Fruit fly (Drosophila melanogaster) whole organism, prepupa: ENCODE measurements around the gene Acsf3.

Experiments used
- Blimp-1 ChIP-seq: fragments of 200-800 bp; sonication (Bioruptor generic); optimal IDR thresholded peaks from 3 replicates; lab custom pipeline; 2017; ENCODE audit warnings: missing biosample characterization, missing genetic modification characterization, mild to moderate bottlenecking, moderate library complexity, missing genetic modification reagents
- CG10631 ChIP-seq: fragments of 200-800 bp; sonication (Bioruptor generic); optimal IDR thresholded peaks from 2 replicates; lab custom pipeline; 2016; ENCODE audit warnings: missing biosample characterization, missing genetic modification characterization
- CG10669 ChIP-seq: fragments of 200-800 bp; sonication (Bioruptor generic); optimal IDR thresholded peaks from 3 replicates; lab custom pipeline; 2018; ENCODE audit warnings: missing biosample characterization, mild to moderate bottlenecking, missing genetic modification characterization, moderate library complexity
- CG11294 ChIP-seq: fragments of 200-800 bp; sonication (Bioruptor generic); IDR thresholded peaks from 2 replicates; pipeline ENCODE4 v1.3.6; 2022; ENCODE audit warnings: missing biosample characterization, missing genetic modification characterization
- CG11762 ChIP-seq: fragments of 200-800 bp; sonication (Bioruptor generic); optimal IDR thresholded peaks from 3 replicates; lab custom pipeline; 2016; ENCODE audit warnings: missing biosample characterization, missing genetic modification characterization; ENCODE audit not compliant: insufficient read depth
- CG11902 ChIP-seq: fragments of 200-800 bp; sonication (Bioruptor generic); optimal IDR thresholded peaks from 3 replicates; lab custom pipeline; 2016; ENCODE audit warnings: missing biosample characterization, missing genetic modification characterization
- CG1621 ChIP-seq: fragments of 200-800 bp; sonication (Bioruptor generic); optimal IDR thresholded peaks from 3 replicates; lab custom pipeline; 2018; ENCODE audit warnings: missing biosample characterization, mild to moderate bottlenecking, missing genetic modification characterization
- CG16779 ChIP-seq: fragments of 200-800 bp; sonication (Bioruptor generic); optimal IDR thresholded peaks from 3 replicates; lab custom pipeline; 2017; ENCODE audit warnings: missing biosample characterization, mild to moderate bottlenecking, missing genetic modification characterization
- CG3032 ChIP-seq: fragments of 200-800 bp; optimal IDR thresholded peaks from 2 replicates; lab custom pipeline; 2019; ENCODE audit warnings: missing biosample characterization, mild to moderate bottlenecking, missing genetic modification characterization, moderate library complexity
- CG31627 ChIP-seq: fragments of 200-800 bp; sonication (Bioruptor generic); optimal IDR thresholded peaks from 3 replicates; lab custom pipeline; 2016; ENCODE audit warnings: missing biosample characterization, missing genetic modification characterization
- CG32006 ChIP-seq: fragments of 200-800 bp; sonication (Bioruptor generic); optimal IDR thresholded peaks from 3 replicates; lab custom pipeline; 2017; ENCODE audit warnings: missing biosample characterization, mild to moderate bottlenecking, missing genetic modification characterization
- CG3919 ChIP-seq: fragments of 200-800 bp; sonication (Bioruptor generic); optimal IDR thresholded peaks from 3 replicates; lab custom pipeline; 2016; ENCODE audit warnings: missing biosample characterization, missing genetic modification characterization
- CG4318 ChIP-seq: fragments of 200-800 bp; sonication (Bioruptor generic); optimal IDR thresholded peaks from 3 replicates; lab custom pipeline; 2017; ENCODE audit warnings: missing biosample characterization, mild to moderate bottlenecking, missing genetic modification characterization
- CG6163 ChIP-seq: fragments of 200-800 bp; sonication (Bioruptor generic); IDR thresholded peaks from 3 replicates; pipeline ENCODE4 v1.3.6; 2022; ENCODE audit warnings: missing biosample characterization, missing genetic modification characterization
- CG6276 ChIP-seq: fragments of 200-800 bp; sonication (Bioruptor generic); optimal IDR thresholded peaks from 2 replicates; lab custom pipeline; 2017; ENCODE audit warnings: missing biosample characterization, mild to moderate bottlenecking, missing genetic modification characterization
- CG6792 ChIP-seq: fragments of 200-800 bp; sonication (Bioruptor generic); optimal IDR thresholded peaks from 3 replicates; lab custom pipeline; 2016; ENCODE audit warnings: missing biosample characterization, missing genetic modification characterization
- CG7368 ChIP-seq: fragments of 200-800 bp; sonication (Bioruptor generic); optimal IDR thresholded peaks from 3 replicates; lab custom pipeline; 2016; ENCODE audit warnings: missing biosample characterization, missing genetic modification characterization
- CG8319 ChIP-seq: fragments of 200-800 bp; sonication (Bioruptor generic); optimal IDR thresholded peaks from 3 replicates; lab custom pipeline; 2016; ENCODE audit warnings: missing biosample characterization, missing genetic modification characterization
- CG8632 ChIP-seq: fragments of 200-800 bp; sonication (Bioruptor generic); optimal IDR thresholded peaks from 3 replicates; lab custom pipeline; 2016; ENCODE audit warnings: missing biosample characterization, missing genetic modification characterization
- CG9139 ChIP-seq: fragments of 200-800 bp; sonication (Bioruptor generic); optimal IDR thresholded peaks from 3 replicates; lab custom pipeline; 2017; ENCODE audit warnings: missing biosample characterization, mild to moderate bottlenecking, missing genetic modification characterization
- Eip75B ChIP-seq: fragments of 200-800 bp; sonication (Bioruptor generic); optimal IDR thresholded peaks from 3 replicates; lab custom pipeline; 2016; ENCODE audit warnings: missing biosample characterization, missing genetic modification characterization
- Ets21C ChIP-seq: fragments of 200-800 bp; sonication (Bioruptor generic); optimal IDR thresholded peaks from 3 replicates; lab custom pipeline; 2016; ENCODE audit warnings: missing biosample characterization, missing genetic modification characterization
- Ets96B ChIP-seq: fragments of 200-800 bp; optimal IDR thresholded peaks from 2 replicates; lab custom pipeline; 2019; ENCODE audit warnings: missing biosample characterization, mild to moderate bottlenecking, missing genetic modification characterization, moderate library complexity
- Hr39 ChIP-seq: fragments of 200-800 bp; sonication (Bioruptor generic); optimal IDR thresholded peaks from 2 replicates; lab custom pipeline; 2016; ENCODE audit warnings: missing biosample characterization, missing genetic modification characterization
- Hr4 ChIP-seq: fragments of 200-800 bp; sonication (Bioruptor generic); optimal IDR thresholded peaks from 3 replicates; lab custom pipeline; 2016; ENCODE audit warnings: missing biosample characterization, missing genetic modification characterization
- Lpt ChIP-seq: fragments of 200-800 bp; sonication (Bioruptor generic); optimal IDR thresholded peaks from 3 replicates; lab custom pipeline; 2016; ENCODE audit warnings: missing biosample characterization, missing genetic modification characterization
- Met ChIP-seq: fragments of 200-800 bp; sonication (Bioruptor generic); optimal IDR thresholded peaks from 3 replicates; lab custom pipeline; 2016; ENCODE audit warnings: missing biosample characterization, missing genetic modification characterization
- OdsH ChIP-seq: fragments of 200-800 bp; sonication (Bioruptor generic); optimal IDR thresholded peaks from 3 replicates; lab custom pipeline; 2016; ENCODE audit warnings: missing biosample characterization, missing genetic modification characterization
- Smox ChIP-seq: fragments of 200-800 bp; sonication (Bioruptor generic); optimal IDR thresholded peaks from 3 replicates; lab custom pipeline; 2016; ENCODE audit warnings: missing biosample characterization, missing genetic modification characterization
- Sox14 ChIP-seq: fragments of 200-800 bp; sonication (Bioruptor generic); optimal IDR thresholded peaks from 3 replicates; lab custom pipeline; 2016; ENCODE audit warnings: missing biosample characterization, missing genetic modification characterization
- achi ChIP-seq: fragments of 200-800 bp; sonication (Bioruptor generic); optimal IDR thresholded peaks from 3 replicates; lab custom pipeline; 2016; ENCODE audit warnings: missing biosample characterization, missing genetic modification characterization
- acj6 ChIP-seq: fragments of 200-800 bp; sonication (Bioruptor generic); optimal IDR thresholded peaks from 3 replicates; lab custom pipeline; 2016; ENCODE audit warnings: missing biosample characterization, missing genetic modification characterization
- cyc ChIP-seq: fragments of 200-800 bp; sonication (Bioruptor generic); optimal IDR thresholded peaks from 3 replicates; lab custom pipeline; 2016; ENCODE audit warnings: missing biosample characterization, missing genetic modification characterization
- dac ChIP-seq: fragments of 200-800 bp; sonication (Bioruptor generic); optimal IDR thresholded peaks from 2 replicates; lab custom pipeline; 2017; ENCODE audit warnings: missing biosample characterization, mild to moderate bottlenecking, missing genetic modification characterization
- fd59A ChIP-seq: fragments of 200-800 bp; sonication (Bioruptor generic); optimal IDR thresholded peaks from 2 replicates; lab custom pipeline; 2017; ENCODE audit warnings: missing biosample characterization, mild to moderate bottlenecking, missing genetic modification characterization, missing genetic modification reagents
- fkh ChIP-seq: fragments of 200-800 bp; sonication (Bioruptor generic); optimal IDR thresholded peaks from 3 replicates; lab custom pipeline; 2017; ENCODE audit warnings: missing biosample characterization, mild to moderate bottlenecking, missing genetic modification characterization, moderate library complexity
- lz ChIP-seq: fragments of 200-800 bp; sonication (Bioruptor generic); optimal IDR thresholded peaks from 3 replicates; lab custom pipeline; 2016; ENCODE audit warnings: missing biosample characterization, missing genetic modification characterization
- net ChIP-seq: fragments of 200-800 bp; sonication (Bioruptor generic); optimal IDR thresholded peaks from 3 replicates; lab custom pipeline; 2016; ENCODE audit warnings: missing biosample characterization, missing genetic modification characterization
- pdm3 ChIP-seq: fragments of 200-800 bp; sonication (Bioruptor generic); optimal IDR thresholded peaks from 3 replicates; lab custom pipeline; 2016; ENCODE audit warnings: missing biosample characterization, missing genetic modification characterization
- ss ChIP-seq, 2 experiments: fragments of 200-800 bp; sonication (Bioruptor generic); optimal IDR thresholded peaks; 2 replicates in 1 of 2; 3 replicates in 1 of 2; lab custom pipeline; 2017 to 2018; ENCODE audit warnings: mild to moderate bottlenecking in 2 of 2, missing biosample characterization in 2 of 2, missing genetic modification characterization in 2 of 2, moderate library complexity in 1 of 2
- topi ChIP-seq: fragments of 200-800 bp; sonication (Bioruptor generic); optimal IDR thresholded peaks from 3 replicates; lab custom pipeline; 2016; ENCODE audit warnings: missing biosample characterization, missing genetic modification characterization
- vri ChIP-seq: fragments of 200-800 bp; sonication (Bioruptor generic); optimal IDR thresholded peaks from 3 replicates; lab custom pipeline; 2016; ENCODE audit warnings: missing biosample characterization, mild to moderate bottlenecking, missing genetic modification characterization

The Acsf3 gene

DNA sequence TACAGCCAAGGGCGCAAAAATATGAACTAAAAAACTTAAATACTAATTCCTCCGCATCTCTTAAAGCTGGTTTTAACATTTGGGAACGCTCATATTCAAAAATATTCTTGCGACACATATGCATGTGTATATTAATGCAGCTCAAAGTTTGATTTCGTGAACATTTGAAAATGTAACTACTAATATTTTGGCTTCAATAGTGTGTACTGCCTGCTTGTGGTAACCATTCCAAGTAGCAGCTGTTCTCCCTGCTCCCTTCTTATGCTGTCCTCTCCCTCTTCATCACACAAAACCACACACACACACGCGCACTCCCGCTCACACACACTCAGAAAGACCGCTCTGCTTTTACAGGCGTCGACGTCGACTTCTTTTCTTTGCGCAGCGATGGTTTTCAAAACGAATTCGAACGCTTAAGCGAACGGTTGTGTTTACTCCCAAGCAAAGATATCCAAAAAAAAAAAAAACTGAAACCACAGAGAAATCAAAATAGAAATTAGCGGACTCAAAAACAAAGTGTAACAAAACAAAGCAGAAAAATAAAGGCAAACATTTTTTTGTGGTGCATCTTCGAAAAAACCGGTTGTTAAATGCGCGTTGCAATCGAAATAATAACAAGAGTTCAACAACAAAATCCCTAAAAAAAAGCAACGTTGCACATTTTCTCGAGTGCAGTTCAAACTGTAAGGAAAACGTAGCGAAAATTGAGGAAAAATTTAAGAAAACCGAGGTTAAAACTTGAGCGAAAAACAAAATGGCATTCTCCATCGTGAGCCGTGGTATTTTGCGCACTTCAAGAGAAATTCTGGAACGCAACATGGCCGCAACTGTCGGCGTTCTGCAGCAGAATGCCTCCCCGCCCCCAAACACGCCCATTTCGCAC, 8.4 kb downstream of the Acsf3 start, which contains the start of gene CBP (continued):
- TF ChIP-seq CG10669 (peak; percentile 97), CG1621 (tag; lab: Kevin White, UChicago) (peak; percentile 97), ss (GFP tag; optimal IDR thresholded peaks at IDR 0.05; lab: Kevin White, UChicago) (peak; percentile 95 to 96), net (GFP tag; lab: Kevin White, UChicago) (peak; percentile 94), Eip75B (GFP tag; lab: Kevin White, UChicago) (peak; percentile 97), OdsH (GFP tag; lab: Kevin White, UChicago) (peak; percentile 96), topi (GFP tag; lab: Kevin White, UChicago) (peak; percentile 95), CG3919 (GFP tag; lab: Kevin White, UChicago) (peak; percentile 96), CG6276 (GFP tag; lab: Kevin White, UChicago) (peak; percentile 94), Ets96B (tag; lab: Kevin White, UChicago) (peak; percentile 97), vri (GFP tag; lab: Kevin White, UChicago) (peak; percentile 90), lz (GFP tag; lab: Kevin White, UChicago) (peak; percentile 96), cyc (GFP tag; lab: Kevin White, UChicago) (peak; percentile 95), CG7368 (GFP tag; lab: Kevin White, UChicago) (peak; percentile 95), achi (GFP tag; lab: Kevin White, UChicago) (peak; percentile 96), Hr4 (GFP tag; lab: Kevin White, UChicago) (peak; percentile 96), Met (GFP tag; lab: Kevin White, UChicago) (peak; percentile 96), Ets21C (peak; percentile 92), fkh (peak; percentile 91), CG31627 (GFP tag; lab: Kevin White, UChicago) (peak; percentile 93), CG9139 (GFP tag; lab: Kevin White, UChicago) (peak; percentile 93), CG6163 (GFP tag; lab: Robert Waterston, UW) (peak; percentile 97), CG32006 (GFP tag; lab: Kevin White, UChicago) (peak; percentile 96)

DNA sequence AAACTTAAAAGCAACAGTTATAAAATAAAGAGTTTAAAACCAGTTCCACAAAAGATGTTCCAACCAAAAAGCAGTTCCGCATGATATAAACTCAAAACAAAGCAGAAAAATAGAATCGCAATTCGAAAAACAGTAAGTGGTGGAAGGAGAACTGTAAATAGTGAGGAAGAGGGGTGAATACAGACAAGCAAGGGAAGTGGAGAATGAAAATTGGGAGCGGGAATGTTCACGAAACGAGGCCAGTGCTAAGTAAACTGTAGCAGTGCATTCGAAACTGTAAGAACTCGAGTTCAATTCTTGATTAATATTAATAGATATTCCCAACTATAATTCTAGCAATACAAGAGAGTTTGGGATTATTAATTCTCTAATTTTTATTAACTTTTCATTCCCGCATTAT, 9.1 kb downstream of the Acsf3 start:
- no peak for TF ChIP-seq fkh
- TF ChIP-seq CG10669 = peak; percentile 26
- TF ChIP-seq CG31627 (GFP tag; lab: Kevin White, UChicago) = no peak
- 0 out of 3 replicates have a peak, but pooled peaks have one; percentile 41 for TF ChIP-seq CG6163 (GFP tag; lab: Robert Waterston, UW)

dm6 chrX:7338538-7338937, 9.7 kb downstream of the Acsf3 start:
- TF ChIP-seq CG32006 (GFP tag; lab: Kevin White, UChicago) (peak; percentile 74), CG11762 (GFP tag; lab: Kevin White, UChicago) (no peak), CG16779 (tag; lab: Kevin White, UChicago) (no peak), CG4318 (GFP tag; lab: Kevin White, UChicago) (peak; percentile 57), Eip75B (GFP tag; lab: Kevin White, UChicago) (no peak), CG10631 (GFP tag; lab: Kevin White, UChicago) (peak; percentile 8), CG8632 (GFP tag; lab: Kevin White, UChicago) (peak; percentile 17), dac (GFP tag; lab: Kevin White, UChicago) (no peak), Smox (GFP tag; lab: Kevin White, UChicago) (peak; percentile 28), Lpt (GFP tag; lab: Kevin White, UChicago) (peak; percentile 39), CG10669 (peak; percentile 3), CG6276 (GFP tag; lab: Kevin White, UChicago) (peak; percentile 43), Sox14 (GFP tag; lab: Kevin White, UChicago) (peak; percentile 25), CG6163 (GFP tag; lab: Robert Waterston, UW) (no peak), CG11902 (GFP tag; lab: Kevin White, UChicago) (no peak), CG8319 (GFP tag; lab: Kevin White, UChicago) (no peak), CG11294 (GFP tag; lab: Robert Waterston, UW) (no peak), fd59A (GFP tag; lab: Kevin White, UChicago) (no peak), pdm3 (GFP tag; lab: Kevin White, UChicago) (peak; percentile 42), Met (GFP tag; lab: Kevin White, UChicago) (peak; percentile 34), CG6792 (GFP tag; lab: Kevin White, UChicago) (peak; percentile 35), Blimp-1 (GFP tag; lab: Kevin White, UChicago) (no peak), achi (GFP tag; lab: Kevin White, UChicago) (peak; percentile 43), CG7368 (GFP tag; lab: Kevin White, UChicago) (no peak), vri (GFP tag; lab: Kevin White, UChicago) (no peak), Ets21C (peak; percentile 4), CG3032 (tag; lab: Kevin White, UChicago) (no peak), CG3919 (GFP tag; lab: Kevin White, UChicago) (peak; percentile 27), Hr39 (GFP tag; lab: Kevin White, UChicago) (peak; percentile 23), acj6 (GFP tag; lab: Kevin White, UChicago) (peak; percentile 42), Hr4 (GFP tag; lab: Kevin White, UChicago) (peak; percentile 69), Ets96B (tag; lab: Kevin White, UChicago) (no peak), lz (GFP tag; lab: Kevin White, UChicago) (peak; percentile 30)
